Fruit fly (Drosophila melanogaster): ENCODE data around the gene pasi1.

Gene pasi1

dm6 chr3R:17827038-17827616 is 32.3 kb downstream of the pasi1 start:
- no peak for TF ChIP-seq Hr78 (GFP tag; optimal IDR thresholded peaks at IDR 0.05)
- TF ChIP-seq Dfd (GFP tag; optimal IDR thresholded peaks at IDR 0.05) = no peak
- TF ChIP-seq Hnf4 (GFP tag; optimal IDR thresholded peaks at IDR 0.05) = no peak
- TF ChIP-seq Sp1 (GFP tag; optimal IDR thresholded peaks at IDR 0.05) = no peak
- no peak for TF ChIP-seq rgr (GFP tag; optimal IDR thresholded peaks at IDR 0.05)

- no peak for TF ChIP-seq Mio (GFP tag; optimal IDR thresholded peaks at IDR 0.05)
- no peak for TF ChIP-seq GATAd (GFP tag; optimal IDR thresholded peaks at IDR 0.05)
- TF ChIP-seq foxo (GFP tag; optimal IDR thresholded peaks at IDR 0.05) = no peak
- TF ChIP-seq dmrt93B (GFP tag; optimal IDR thresholded peaks at IDR 0.05) = no peak
- no peak for TF ChIP-seq Hnf4 (GFP tag; optimal IDR thresholded peaks at IDR 0.05)
- TF ChIP-seq CrebA (GFP tag; optimal IDR thresholded peaks at IDR 0.05; ENCODE audit: borderline replicate concordance) = no peak
- no peak for TF ChIP-seq dl (GFP tag; optimal IDR thresholded peaks at IDR 0.05; ENCODE audit: insufficient read depth in 1 of 2, partially characterized antibody in 2 of 2)
- no peak for TF ChIP-seq brk (GFP tag; optimal IDR thresholded peaks at IDR 0.05)
- no peak for TF ChIP-seq Vsx2 (GFP tag; optimal IDR thresholded peaks at IDR 0.05; ENCODE audit: partially characterized antibody)
- TF ChIP-seq Myc (optimal IDR thresholded peaks at IDR 0.05) = no peak
- no peak for TF ChIP-seq ey (GFP tag; optimal IDR thresholded peaks at IDR 0.05)
- no peak for TF ChIP-seq psq (GFP tag; optimal IDR thresholded peaks at IDR 0.05)
- TF ChIP-seq Hr78 (GFP tag; optimal IDR thresholded peaks at IDR 0.05) = no peak
- no peak for TF ChIP-seq tai (GFP tag; optimal IDR thresholded peaks at IDR 0.05)
Measured at dm6 chr3R:17828653-17829052, 33.8 kb downstream of the pasi1 start.

dm6 chr3R:17830528-17830927 is 35.7 kb downstream of the pasi1 start:
- no peak for TF ChIP-seq sv (GFP tag; optimal IDR thresholded peaks at IDR 0.05)
- no peak for TF ChIP-seq br (GFP tag; optimal IDR thresholded peaks at IDR 0.05)
- no peak for TF ChIP-seq HLH106 (tag; optimal IDR thresholded peaks at IDR 0.05)
- no peak for TF ChIP-seq CG32264 (GFP tag; optimal IDR thresholded peaks at IDR 0.05)
- TF ChIP-seq jim (GFP tag; optimal IDR thresholded peaks at IDR 0.05) = no peak
- TF ChIP-seq dsf (GFP tag; optimal IDR thresholded peaks at IDR 0.05; ENCODE audit: borderline replicate concordance) = no peak
- no peak for TF ChIP-seq CG9705 (GFP tag; optimal IDR thresholded peaks at IDR 0.05)
- TF ChIP-seq CrebA (GFP tag; optimal IDR thresholded peaks at IDR 0.05; ENCODE audit: borderline replicate concordance) = no peak
- TF ChIP-seq brk (GFP tag; optimal IDR thresholded peaks at IDR 0.05) = no peak
- no peak for TF ChIP-seq psq (GFP tag; optimal IDR thresholded peaks at IDR 0.05)
- no peak for TF ChIP-seq Hnf4 (GFP tag; optimal IDR thresholded peaks at IDR 0.05)
- no peak for TF ChIP-seq Mio (GFP tag; optimal IDR thresholded peaks at IDR 0.05)
- TF ChIP-seq Hr78 (GFP tag; optimal IDR thresholded peaks at IDR 0.05) = no peak
